Worm (Caenorhabditis elegans): ENCODE data around the gene ima-3.

ima-3 gene

ce11 chrIV:7550445-7550844, 11.0 kb downstream of the ima-3 start, which contains the start of gene pam-1:
pam-1 (minus strand) TSS chrIV:7550812.
- no peak for TF ChIP-seq peb-1 (tag; optimal IDR thresholded peaks at IDR 0.05)
- no peak for TF ChIP-seq nhr-25 (tag; optimal IDR thresholded peaks at IDR 0.05)
- TF ChIP-seq nhr-12 (tag; optimal IDR thresholded peaks at IDR 0.05) = no peak
- TF ChIP-seq skn-1 (tag; optimal IDR thresholded peaks at IDR 0.05) = no peak
- no peak for TF ChIP-seq ceh-16 (tag; optimal IDR thresholded peaks at IDR 0.05)
- no peak for TF ChIP-seq lin-13 (GFP tag; optimal IDR thresholded peaks at IDR 0.05)
- TF ChIP-seq ztf-4 (tag; optimal IDR thresholded peaks at IDR 0.05) = no peak

- peak; percentile 54 for TF ChIP-seq fos-1 (tag; optimal IDR thresholded peaks at IDR 0.05)
- no peak for TF ChIP-seq ama-1 (optimal IDR thresholded peaks at IDR 0.05)
- TF ChIP-seq nhr-25 (tag; optimal IDR thresholded peaks at IDR 0.05) = no peak
- TF ChIP-seq C34F6.9 (tag; optimal IDR thresholded peaks at IDR 0.05) = peak; percentile 28
- TF ChIP-seq snpc-4 (tag; optimal IDR thresholded peaks at IDR 0.05) = no peak
- TF ChIP-seq aly-2 (tag; optimal IDR thresholded peaks at IDR 0.05) = no peak
- TF ChIP-seq ztf-1 (GFP tag; conservative IDR thresholded peaks at IDR 0.05) = no peak
- TF ChIP-seq elt-3 (tag; optimal IDR thresholded peaks at IDR 0.05) = no peak
- peak; percentile 19 for TF ChIP-seq F13H6.1 (tag; optimal IDR thresholded peaks at IDR 0.05)
- TF ChIP-seq lin-39 (tag; optimal IDR thresholded peaks at IDR 0.05) = no peak
- no peak for TF ChIP-seq ceh-82 (tag; optimal IDR thresholded peaks at IDR 0.05)
- TF ChIP-seq skn-1 (tag; optimal IDR thresholded peaks at IDR 0.05) = peak; percentile 80
- no peak for TF ChIP-seq nhr-77 (tag; optimal IDR thresholded peaks at IDR 0.05)
- TF ChIP-seq alr-1 (tag; optimal IDR thresholded peaks at IDR 0.05) = no peak
- peak in 1 of 2 experiments; percentile 41 for TF ChIP-seq lsy-2 (tag; optimal IDR thresholded peaks at IDR 0.05)
- no peak for TF ChIP-seq mbf-1 (tag; optimal IDR thresholded peaks at IDR 0.05)
- peak; percentile 60 for TF ChIP-seq nhr-129 (tag; optimal IDR thresholded peaks at IDR 0.05)
- no peak for TF ChIP-seq crh-2 (tag; optimal IDR thresholded peaks at IDR 0.05)
- TF ChIP-seq elt-1 (tag; optimal IDR thresholded peaks at IDR 0.05) = no peak
- no peak for TF ChIP-seq sem-4 (tag; optimal IDR thresholded peaks at IDR 0.05)
- TF ChIP-seq ceh-16 (tag; optimal IDR thresholded peaks at IDR 0.05) = no peak
Measured at ce11 chrIV:7549844-7550243, 11.6 kb downstream of the ima-3 start.

- TF ChIP-seq ceh-82 (tag; optimal IDR thresholded peaks at IDR 0.05) = no peak
- TF ChIP-seq lin-13 (GFP tag; optimal IDR thresholded peaks at IDR 0.05) = no peak
- no peak for TF ChIP-seq skn-1 (tag; optimal IDR thresholded peaks at IDR 0.05)
- no peak for TF ChIP-seq alr-1 (tag; optimal IDR thresholded peaks at IDR 0.05)
- no peak for TF ChIP-seq blmp-1 (tag; optimal IDR thresholded peaks at IDR 0.05; ENCODE audit: insufficient read depth)
- no peak for TF ChIP-seq ceh-16 (tag; optimal IDR thresholded peaks at IDR 0.05)
- TF ChIP-seq ztf-11 (tag; optimal IDR thresholded peaks at IDR 0.05) = no peak
- TF ChIP-seq nhr-25 (tag; optimal IDR thresholded peaks at IDR 0.05) = no peak
- no peak for TF ChIP-seq nhr-77 (tag; optimal IDR thresholded peaks at IDR 0.05)
Measured at ce11 chrIV:7547843-7548578, 13.5 kb downstream of the ima-3 start, which contains the start of the genes cdd-2 and oef-1. cdd-2 (minus strand) TSS chrIV:7547893. oef-1 (plus strand) TSS chrIV:7548417.

- TF ChIP-seq ceh-16 (tag; optimal IDR thresholded peaks at IDR 0.05) (no peak), sem-4 (tag; optimal IDR thresholded peaks at IDR 0.05) (no peak)
Measured at ce11 chrIV:7543662-7544061, 17.8 kb downstream of the ima-3 start.

- TF ChIP-seq unc-62 (GFP tag; optimal IDR thresholded peaks at IDR 0.05) (no peak), zag-1 (tag; optimal IDR thresholded peaks at IDR 0.05) (peak; percentile 2)
Measured at ce11 chrIV:7542485-7543001, 18.9 kb downstream of the ima-3 start, which contains the start of gene R05G6.10. R05G6.10 (minus strand) TSS chrIV:7542535.

ce11 chrIV:7532360-7532759, 29.1 kb downstream of the ima-3 start, which contains the start of gene R05G6.1:
R05G6.1 (plus strand) TSS chrIV:7532660.
- no peak for TF ChIP-seq sma-3 (GFP tag; optimal IDR thresholded peaks at IDR 0.05)
- no peak for TF ChIP-seq ceh-82 (tag; optimal IDR thresholded peaks at IDR 0.05)
- no peak for TF ChIP-seq unc-39 (tag; optimal IDR thresholded peaks at IDR 0.05)
- TF ChIP-seq lin-39 (tag; optimal IDR thresholded peaks at IDR 0.05) = no peak
- no peak for TF ChIP-seq ztf-11 (tag; optimal IDR thresholded peaks at IDR 0.05)
- TF ChIP-seq lin-11 (tag; optimal IDR thresholded peaks at IDR 0.05) = no peak
- TF ChIP-seq elt-1 (tag; optimal IDR thresholded peaks at IDR 0.05) = no peak
- no peak for TF ChIP-seq unc-55 (GFP tag; optimal IDR thresholded peaks at IDR 0.05)
- no peak for TF ChIP-seq egl-27 (tag; optimal IDR thresholded peaks at IDR 0.05)
- TF ChIP-seq snpc-4 (tag; optimal IDR thresholded peaks at IDR 0.05) = no peak
- no peak for TF ChIP-seq fos-1 (tag; optimal IDR thresholded peaks at IDR 0.05)

Data from whole organism, L2 larva.